Worm (Caenorhabditis elegans): Measurements from ENCODE around the gene fbxb-99.

DNA sequence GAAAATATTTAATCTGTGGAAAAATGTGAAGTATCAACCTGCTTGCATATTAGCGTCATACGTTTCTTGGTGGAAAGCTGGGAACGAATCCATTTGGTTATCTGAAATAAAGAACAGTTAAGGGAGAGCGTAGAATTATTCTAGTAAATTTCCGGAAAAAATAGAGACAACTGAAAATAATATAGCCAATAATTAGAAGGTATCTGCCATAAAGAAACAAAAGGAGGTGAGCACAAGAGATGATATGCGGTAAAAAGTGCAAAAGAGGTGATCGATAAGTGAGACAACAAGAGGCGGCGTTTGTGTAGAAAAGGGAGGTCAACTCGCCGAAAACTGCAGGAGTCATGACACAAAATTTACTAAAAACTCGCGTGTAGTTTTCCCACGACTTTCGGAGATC is 13.8 kb downstream of the fbxb-99 start, which contains the start of gene T24E12.11:
- TF ChIP-seq elt-2 (tag; optimal IDR thresholded peaks at IDR 0.05) (no peak), unc-42 (tag; optimal IDR thresholded peaks at IDR 0.05) (no peak), dve-1 (tag; optimal IDR thresholded peaks at IDR 0.05) (no peak), ets-4 (tag; optimal IDR thresholded peaks at IDR 0.05) (no peak), lin-11 (tag; optimal IDR thresholded peaks at IDR 0.05) (no peak), tbx-7 (tag; optimal IDR thresholded peaks at IDR 0.05) (no peak), fax-1 (tag; optimal IDR thresholded peaks at IDR 0.05) (no peak), C38D4.7 (GFP tag; optimal IDR thresholded peaks at IDR 0.05) (no peak)

Measured in whole organism, late embryonic.